Worm (Caenorhabditis elegans): Measurements from ENCODE around the gene ceh-93.
A peak's percentile ranks its signal among the peaks of the same experiment; 100 is the strongest.

The ceh-93 gene

DNA sequence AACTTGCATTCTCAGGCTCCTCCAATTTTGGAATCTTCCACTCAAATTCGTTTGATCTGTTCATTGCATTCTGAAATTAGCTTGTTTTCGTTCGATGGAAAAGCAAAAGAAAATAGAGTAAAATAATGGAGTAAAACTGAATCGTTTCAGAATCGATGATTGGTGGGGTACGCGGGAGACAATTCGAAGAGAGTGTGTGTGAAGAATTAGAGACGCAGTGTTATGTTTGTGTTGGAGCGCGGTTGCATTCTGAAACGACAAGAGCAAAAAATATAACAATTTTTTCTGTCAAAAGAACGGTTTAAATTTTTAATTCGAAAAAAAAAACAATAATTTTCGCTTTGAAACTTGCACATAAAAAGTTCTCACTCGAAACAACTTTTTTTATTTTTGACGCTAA, at the start of gene ceh-93:
Gene ceh-93 (minus strand): TSS at position 70 of the 400 bp plus-strand sequence.
- TF ChIP-seq nfya-1 (tag; optimal IDR thresholded peaks at IDR 0.05) (peak; percentile 90), odd-2 (tag; optimal IDR thresholded peaks at IDR 0.05) (no peak)

ce11 chrX:438396-438795, 49.8 kb upstream of the ceh-93 start:
- no peak for TF ChIP-seq syd-9 (tag; optimal IDR thresholded peaks at IDR 0.05)
- no peak for TF ChIP-seq pat-9 (tag; optimal IDR thresholded peaks at IDR 0.05)
- no peak for TF ChIP-seq ceh-30 (tag; optimal IDR thresholded peaks at IDR 0.05)
- no peak for TF ChIP-seq hlh-15 (tag; optimal IDR thresholded peaks at IDR 0.05)
- no peak for TF ChIP-seq unc-86 (tag; optimal IDR thresholded peaks at IDR 0.05)

- no peak for TF ChIP-seq eyg-1 (tag; optimal IDR thresholded peaks at IDR 0.05)
- TF ChIP-seq ceh-6 (GFP tag; optimal IDR thresholded peaks at IDR 0.05): no peak
- TF ChIP-seq dmd-4 (tag; optimal IDR thresholded peaks at IDR 0.05; ENCODE audit: borderline replicate concordance): no peak
- no peak for TF ChIP-seq ceh-48 (tag; optimal IDR thresholded peaks at IDR 0.05)
- TF ChIP-seq sox-4 (tag; optimal IDR thresholded peaks at IDR 0.05): no peak
- no peak for TF ChIP-seq pqm-1 (tag; optimal IDR thresholded peaks at IDR 0.05)
- TF ChIP-seq ztf-16 (tag; optimal IDR thresholded peaks at IDR 0.05): no peak
- TF ChIP-seq pha-4 (tag; optimal IDR thresholded peaks at IDR 0.05): no peak
- TF ChIP-seq sox-2 (GFP tag; IDR thresholded peaks at IDR 0.05): no peak
- no peak for TF ChIP-seq pat-9 (tag; optimal IDR thresholded peaks at IDR 0.05)
- TF ChIP-seq sdc-2 (tag; optimal IDR thresholded peaks at IDR 0.05): peak; percentile 10
- no peak for TF ChIP-seq elt-4 (tag; optimal IDR thresholded peaks at IDR 0.05)
- no peak for TF ChIP-seq pag-3 (tag; optimal IDR thresholded peaks at IDR 0.05; ENCODE audit: borderline replicate concordance)
- TF ChIP-seq nfya-1 (tag; optimal IDR thresholded peaks at IDR 0.05): peak; percentile 87
- TF ChIP-seq pros-1 (tag; optimal IDR thresholded peaks at IDR 0.05): no peak
- TF ChIP-seq che-1 (tag; optimal IDR thresholded peaks at IDR 0.05): no peak
These were observed 45.1 kb upstream of the ceh-93 start, which contains the start of gene dve-1 for ce11 chrX:433747-434146. dve-1 (minus strand) TSS chrX:433812.

ce11 chrX:433029-433693, 44.6 kb upstream of the ceh-93 start:
- TF ChIP-seq ref-2 (tag; optimal IDR thresholded peaks at IDR 0.05) (no peak), pax-1 (tag; optimal IDR thresholded peaks at IDR 0.05) (no peak), ceh-9 (tag; optimal IDR thresholded peaks at IDR 0.05) (no peak), tbx-2 (tag; optimal IDR thresholded peaks at IDR 0.05) (no peak), syd-9 (tag; optimal IDR thresholded peaks at IDR 0.05) (no peak)

ce11 chrX:431596-431995, 43.0 kb upstream of the ceh-93 start:
- TF ChIP-seq ceh-14 (tag; optimal IDR thresholded peaks at IDR 0.05) (no peak), ttx-3 (tag; optimal IDR thresholded peaks at IDR 0.05) (no peak), nhr-11 (tag; optimal IDR thresholded peaks at IDR 0.05) (no peak), gmeb-2 (tag; optimal IDR thresholded peaks at IDR 0.05) (no peak), lin-11 (tag; optimal IDR thresholded peaks at IDR 0.05) (no peak), ceh-45 (GFP tag; IDR thresholded peaks at IDR 0.05) (no peak), nfya-1 (tag; optimal IDR thresholded peaks at IDR 0.05) (peak; percentile 54), ceh-9 (tag; optimal IDR thresholded peaks at IDR 0.05) (no peak), rnt-1 (tag; optimal IDR thresholded peaks at IDR 0.05) (no peak)

DNA sequence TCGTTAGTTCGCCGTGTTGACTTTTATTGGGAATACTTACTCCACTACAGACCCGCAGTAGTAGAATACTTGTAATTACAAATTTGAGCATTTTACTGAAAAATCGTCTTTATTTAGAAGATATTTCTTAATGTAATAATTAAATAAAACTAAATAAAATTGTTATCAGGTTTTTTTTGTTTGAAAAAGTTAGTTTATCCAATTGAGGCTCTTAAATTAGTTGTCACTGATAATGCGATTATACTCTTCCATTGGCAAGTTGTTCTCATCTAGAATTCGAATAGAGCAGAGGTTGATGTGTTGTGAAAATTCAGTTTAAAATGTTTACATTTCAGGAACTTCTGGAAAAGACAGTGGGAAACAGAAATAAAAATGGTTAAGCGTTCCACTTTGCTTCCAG, 36.9 kb upstream of the ceh-93 start, which contains the start of gene ZK1193.2:
Gene ZK1193.2 (minus strand): TSS at position 101 of the 400 bp plus-strand sequence.
- TF ChIP-seq ztf-16 (tag; optimal IDR thresholded peaks at IDR 0.05) (no peak), ets-4 (tag; optimal IDR thresholded peaks at IDR 0.05) (no peak), K02D7.2 (tag; optimal IDR thresholded peaks at IDR 0.05) (no peak), ceh-18 (tag; optimal IDR thresholded peaks at IDR 0.05) (no peak), ahr-1 (tag; optimal IDR thresholded peaks at IDR 0.05) (no peak)

Measured in whole organism, late embryonic.